Worm (Caenorhabditis elegans): ENCODE measurements around the gene T03F6.10.

T03F6.10 gene

ce11 chrIII:13378242-13378641 lies at the start of gene T03F6.10:
Gene T03F6.10, minus strand, starts transcription at chrIII:13378342.
- TF ChIP-seq ceh-82 (tag; optimal IDR thresholded peaks at IDR 0.05): no peak
- TF ChIP-seq snu-23 (GFP tag; optimal IDR thresholded peaks at IDR 0.05): no peak
- no peak for TF ChIP-seq efl-1 (optimal IDR thresholded peaks at IDR 0.05)
- peak in 1 of 2 experiments; percentile 21 for TF ChIP-seq efl-1 (GFP tag; optimal IDR thresholded peaks at IDR 0.05 in 1 of 2)
- TF ChIP-seq ceh-90 (tag; optimal IDR thresholded peaks at IDR 0.05): no peak

ce11 chrIII:13427817-13428216 lies 49.7 kb upstream of the T03F6.10 start:
- TF ChIP-seq unc-130 (tag; optimal IDR thresholded peaks at IDR 0.05) (no peak), fkh-10 (GFP tag; optimal IDR thresholded peaks at IDR 0.05) (no peak), tlp-1 (tag; optimal IDR thresholded peaks at IDR 0.05) (no peak), swsn-7 (tag; optimal IDR thresholded peaks at IDR 0.05) (no peak), ets-5 (GFP tag; IDR thresholded peaks at IDR 0.05) (no peak), nhr-71 (tag; optimal IDR thresholded peaks at IDR 0.05) (no peak), ceh-90 (tag; optimal IDR thresholded peaks at IDR 0.05) (no peak), nhr-85 (tag) (no peak), mep-1 (tag; optimal IDR thresholded peaks at IDR 0.05) (no peak), ceh-63 (GFP tag; optimal IDR thresholded peaks at IDR 0.05) (no peak), ztf-11 (tag; optimal IDR thresholded peaks at IDR 0.05) (no peak), snpc-4 (tag; optimal IDR thresholded peaks at IDR 0.05) (no peak), lin-14 (GFP tag; optimal IDR thresholded peaks at IDR 0.05) (no peak), sox-4 (tag; optimal IDR thresholded peaks at IDR 0.05) (no peak), lsy-2 (tag; optimal IDR thresholded peaks at IDR 0.05) (no peak), elt-3 (tag; optimal IDR thresholded peaks at IDR 0.05) (no peak), alr-1 (tag; optimal IDR thresholded peaks at IDR 0.05; ENCODE audit: borderline replicate concordance) (no peak)

ce11 chrIII:13426036-13426435 lies 47.9 kb upstream of the T03F6.10 start, which contains the start of gene cope-1:
Gene cope-1, plus strand, starts transcription at chrIII:13426264.
- TF ChIP-seq lin-15B (tag; optimal IDR thresholded peaks at IDR 0.05) (no peak), fkh-8 (tag; optimal IDR thresholded peaks at IDR 0.05) (no peak), mab-9 (GFP tag; IDR thresholded peaks at IDR 0.05) (no peak), unc-98 (GFP tag; IDR thresholded peaks at IDR 0.05) (no peak), nhr-84 (tag; optimal IDR thresholded peaks at IDR 0.05) (no peak), sox-4 (tag; optimal IDR thresholded peaks at IDR 0.05) (no peak), dpl-1 (GFP tag; optimal IDR thresholded peaks at IDR 0.05) (peak; percentile 27 to 61 (median 53)), blmp-1 (tag; optimal IDR thresholded peaks at IDR 0.05) (peak; percentile 47), pag-3 (tag; optimal IDR thresholded peaks at IDR 0.05; ENCODE audit: borderline replicate concordance, insufficient read depth) (no peak), zag-1 (tag; optimal IDR thresholded peaks at IDR 0.05) (no peak), pqm-1 (tag; optimal IDR thresholded peaks at IDR 0.05) (no peak), ceh-90 (tag; optimal IDR thresholded peaks at IDR 0.05) (no peak), lir-3 (tag; optimal IDR thresholded peaks at IDR 0.05; ENCODE audit: poor library complexity) (no peak), sptf-1 (tag; optimal IDR thresholded peaks at IDR 0.05) (no peak), jun-1 (tag; optimal IDR thresholded peaks at IDR 0.05) (no peak), ceh-82 (tag; optimal IDR thresholded peaks at IDR 0.05) (peak in 1 of 3 experiments; percentile 14), rnt-1 (tag; optimal IDR thresholded peaks at IDR 0.05) (no peak), pax-3 (tag; optimal IDR thresholded peaks at IDR 0.05) (no peak), nhr-20 (tag; optimal IDR thresholded peaks at IDR 0.05) (no peak), ceh-63 (GFP tag; optimal IDR thresholded peaks at IDR 0.05) (no peak), efl-1 (optimal IDR thresholded peaks at IDR 0.05) (peak; percentile 27 to 54), efl-1 (GFP tag; optimal IDR thresholded peaks at IDR 0.05 in 1 of 2) (peak; percentile 61 to 92), lin-14 (GFP tag; optimal IDR thresholded peaks at IDR 0.05) (no peak), mdl-1 (tag; optimal IDR thresholded peaks at IDR 0.05) (no peak), nhr-47 (tag; optimal IDR thresholded peaks at IDR 0.05) (peak; percentile 43), nhr-76 (tag; optimal IDR thresholded peaks at IDR 0.05) (no peak), nhr-19 (GFP tag; conservative IDR thresholded peaks at IDR 0.05) (no peak), vab-15 (tag; optimal IDR thresholded peaks at IDR 0.05) (no peak), unc-30 (tag; optimal IDR thresholded peaks at IDR 0.05) (no peak), fos-1 (tag; optimal IDR thresholded peaks at IDR 0.05) (no peak), C16A3.4 (tag; optimal IDR thresholded peaks at IDR 0.05) (no peak), snpc-4 (tag; optimal IDR thresholded peaks at IDR 0.05) (no peak), egl-13 (tag; optimal IDR thresholded peaks at IDR 0.05) (no peak), nhr-28 (tag; optimal IDR thresholded peaks at IDR 0.05) (no peak), elt-3 (tag; optimal IDR thresholded peaks at IDR 0.05) (no peak), ets-5 (GFP tag; IDR thresholded peaks at IDR 0.05) (no peak), ces-1 (GFP tag; optimal IDR thresholded peaks at IDR 0.05) (no peak), ceh-8 (GFP tag; optimal IDR thresholded peaks at IDR 0.05) (no peak)
